Fruit fly (Drosophila melanogaster) whole organism, adult: ENCODE data around the gene CG9702.

Experiments used
- CG11617 ChIP-seq: fragments of 200-800 bp; sonication (Bioruptor generic); optimal IDR thresholded peaks from 2 replicates; lab custom pipeline; 2017; ENCODE audit warnings: mild to moderate bottlenecking, missing biosample characterization, missing genetic modification reagents, missing genetic modification characterization
- CG12768 ChIP-seq: fragments of 200-800 bp; sonication (Bioruptor generic); optimal IDR thresholded peaks from 2 replicates; lab custom pipeline; 2017; ENCODE audit warnings: missing biosample characterization, missing genetic modification characterization, mild to moderate bottlenecking, moderate library complexity, missing genetic modification reagents
- CG14711 ChIP-seq: fragments of 200-800 bp; sonication (Bioruptor generic); optimal IDR thresholded peaks from 2 replicates; lab custom pipeline; 2018; ENCODE audit warnings: missing biosample characterization, mild to moderate bottlenecking, missing genetic modification characterization, moderate library complexity
- CG1620 ChIP-seq: fragments of 200-800 bp; sonication (Bioruptor generic); optimal IDR thresholded peaks from 2 replicates; lab custom pipeline; 2016; ENCODE audit warnings: missing biosample characterization, missing genetic modification characterization
- CG33017 ChIP-seq: fragments of 200-800 bp; sonication (Bioruptor generic); optimal IDR thresholded peaks from 2 replicates; lab custom pipeline; 2018; ENCODE audit warnings: missing biosample characterization, mild to moderate bottlenecking, missing genetic modification characterization, moderate library complexity
- CG5204 ChIP-seq: fragments of 200-800 bp; sonication (Bioruptor generic); optimal IDR thresholded peaks from 2 replicates; lab custom pipeline; 2016; ENCODE audit warnings: missing biosample characterization, missing genetic modification characterization
- CG7045 ChIP-seq: fragments of 200-800 bp; sonication (Bioruptor generic); optimal IDR thresholded peaks from 2 replicates; lab custom pipeline; 2017; ENCODE audit warnings: missing biosample characterization, mild to moderate bottlenecking, missing genetic modification characterization
- CG7101 ChIP-seq: fragments of 200-800 bp; sonication (Bioruptor generic); optimal IDR thresholded peaks from 2 replicates; lab custom pipeline; 2018; ENCODE audit warnings: missing biosample characterization, mild to moderate bottlenecking, missing genetic modification characterization, moderate library complexity
- Clk ChIP-seq: fragments of 200-800 bp; sonication (Bioruptor generic); optimal IDR thresholded peaks from 2 replicates; lab custom pipeline; 2017; ENCODE audit warnings: missing biosample characterization, missing genetic modification characterization
- Crg-1 ChIP-seq: fragments of 200-800 bp; sonication (Bioruptor generic); optimal IDR thresholded peaks from 2 replicates; lab custom pipeline; 2016; ENCODE audit warnings: missing biosample characterization, missing genetic modification characterization
- Hr96 ChIP-seq: fragments of 200-800 bp; sonication (Bioruptor generic); optimal IDR thresholded peaks from 2 replicates; lab custom pipeline; 2016; ENCODE audit warnings: missing biosample characterization, missing genetic modification characterization
- Mnt ChIP-seq: fragments of 200-800 bp; sonication (Bioruptor generic); optimal IDR thresholded peaks from 2 replicates; lab custom pipeline; 2016; ENCODE audit warnings: missing biosample characterization, mild to moderate bottlenecking, missing genetic modification characterization
- bab1 ChIP-seq: fragments of 200-800 bp; sonication (Bioruptor generic); optimal IDR thresholded peaks from 3 replicates; lab custom pipeline; 2019; ENCODE audit warnings: missing biosample characterization, mild to moderate bottlenecking, missing genetic modification characterization, moderate library complexity
- cic ChIP-seq: fragments of 200-800 bp; sonication (Bioruptor generic); optimal IDR thresholded peaks from 2 replicates; lab custom pipeline; 2017; ENCODE audit warnings: missing biosample characterization, mild to moderate bottlenecking, missing genetic modification characterization, moderate library complexity
- cnc ChIP-seq, 2 experiments: fragments of >200 bp; optimal IDR thresholded peaks; 2 replicates each; lab custom pipeline; 2017
- kay ChIP-seq: fragments of 200-800 bp; sonication (Bioruptor generic); peaks from one replicate; lab custom pipeline; 2016; ENCODE audit warnings: missing biosample characterization, missing genetic modification characterization, borderline replicate concordance
- ovo ChIP-seq: fragments of 200-800 bp; sonication (Bioruptor generic); optimal IDR thresholded peaks from 2 replicates; lab custom pipeline; 2016; ENCODE audit warnings: missing biosample characterization, missing genetic modification characterization
- pad ChIP-seq: fragments of 200-800 bp; sonication (Bioruptor generic); optimal IDR thresholded peaks from 3 replicates; lab custom pipeline; 2017; ENCODE audit warnings: missing biosample characterization, missing genetic modification characterization, mild to moderate bottlenecking, moderate library complexity, missing genetic modification reagents
- tj ChIP-seq: fragments of 200-800 bp; sonication (Bioruptor generic); optimal IDR thresholded peaks from 3 replicates; lab custom pipeline; 2017; ENCODE audit warnings: missing biosample characterization, mild to moderate bottlenecking, missing genetic modification characterization, moderate library complexity
- toe ChIP-seq: fragments of 200-800 bp; sonication (Bioruptor generic); optimal IDR thresholded peaks from 2 replicates; lab custom pipeline; 2016; ENCODE audit warnings: missing biosample characterization, missing genetic modification characterization

The CG9702 gene

DNA sequence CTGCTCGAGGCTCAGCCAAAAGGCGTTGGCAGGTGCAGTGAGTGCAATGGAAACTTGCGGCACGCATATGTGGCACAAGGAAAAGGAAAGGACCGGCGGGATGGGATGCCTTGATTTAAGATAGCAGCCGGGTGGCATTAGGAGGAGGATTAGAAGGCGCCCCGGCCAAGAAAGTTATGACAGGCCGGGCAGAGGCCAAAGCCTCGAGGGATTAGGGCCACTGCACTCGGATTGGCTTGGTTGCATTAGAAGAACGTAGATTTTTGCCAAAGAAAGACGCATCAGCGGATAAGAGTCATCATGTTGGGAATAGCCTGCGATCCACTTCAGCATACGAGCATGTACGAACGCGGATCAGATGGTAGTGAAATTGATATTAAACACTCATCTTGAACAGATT is 17.5 kb downstream of the CG9702 start, which contains the start of gene CG31019:
TSS of gene CG31019 (plus strand) at position 301 of the 400 bp plus-strand sequence.
- TF ChIP-seq bab1 (no peak), CG33017 (tag; lab: Kevin White, UChicago) (no peak), kay (GFP tag; lab: Kevin White, UChicago) (no peak), Hr96 (no peak), cic (GFP tag; lab: Kevin White, UChicago) (no peak), Clk (GFP tag; lab: Kevin White, UChicago) (no peak), pad (no peak), tj (no peak), cnc (optimal IDR thresholded peaks at IDR 0.05; lab: Kevin White, UChicago) (no peak), CG5204 (no peak), CG7101 (no peak)

DNA sequence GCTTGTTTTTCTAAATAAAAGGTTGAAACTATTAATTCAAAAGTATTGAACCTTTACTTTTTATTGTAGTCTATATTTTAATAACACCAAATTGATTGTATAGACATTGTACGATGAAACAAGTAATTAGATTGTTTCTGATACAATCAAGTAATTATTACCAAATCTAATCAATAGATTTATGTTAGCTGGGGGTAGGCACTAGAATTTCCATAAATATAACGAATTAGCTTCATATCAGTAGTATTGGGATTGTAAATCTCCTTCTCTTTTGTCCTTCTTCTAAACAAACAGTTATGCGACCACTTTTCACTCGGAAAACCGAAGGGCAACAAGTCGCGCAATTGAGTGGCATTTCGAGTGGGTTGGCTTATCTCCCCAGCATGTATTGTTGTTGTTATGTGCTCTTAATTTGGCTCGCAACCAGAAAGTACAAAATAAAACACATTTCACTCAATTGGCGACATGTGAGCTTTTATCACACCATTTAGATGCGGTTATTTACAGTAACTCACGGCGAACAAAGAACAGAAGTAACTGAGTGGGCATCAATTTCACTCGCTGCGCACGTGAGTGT is 20.3 kb downstream of the CG9702 start:
- TF ChIP-seq kay (GFP tag; lab: Kevin White, UChicago) (peak; percentile 64), CG7045 (GFP tag; lab: Kevin White, UChicago) (no peak), toe (GFP tag; lab: Kevin White, UChicago) (no peak), pad (peak; percentile 52), CG11617 (GFP tag; lab: Kevin White, UChicago) (no peak), Mnt (GFP tag; lab: Kevin White, UChicago) (peak; percentile 49)

- peak; percentile 82 for TF ChIP-seq bab1
- TF ChIP-seq cic (GFP tag; lab: Kevin White, UChicago), result no peak
- peak; percentile 47 for TF ChIP-seq Mnt (GFP tag; lab: Kevin White, UChicago)
- peak; percentile 27 for TF ChIP-seq pad
- no peak for TF ChIP-seq ovo (GFP tag; lab: Kevin White, UChicago)
- TF ChIP-seq Hr96, result peak; percentile 72
- peak; percentile 52 for TF ChIP-seq toe (GFP tag; lab: Kevin White, UChicago)
- no peak for TF ChIP-seq cnc (optimal IDR thresholded peaks at IDR 0.05; lab: Kevin White, UChicago)
- peak; percentile 32 for TF ChIP-seq CG1620 (GFP tag; lab: Kevin White, UChicago)
- peak; percentile 87 for TF ChIP-seq kay (GFP tag; lab: Kevin White, UChicago)
- TF ChIP-seq Clk (GFP tag; lab: Kevin White, UChicago), result peak; percentile 17
- TF ChIP-seq CG12768 (GFP tag; lab: Kevin White, UChicago), result peak; percentile 72
- TF ChIP-seq CG33017 (tag; lab: Kevin White, UChicago), result peak; percentile 86
- TF ChIP-seq CG11617 (GFP tag; lab: Kevin White, UChicago), result peak; percentile 79
- TF ChIP-seq CG7101, result peak; percentile 87
- TF ChIP-seq CG14711, result peak; percentile 69
- TF ChIP-seq Crg-1 (GFP tag; lab: Kevin White, UChicago), result peak; percentile 2
- peak; percentile 51 for TF ChIP-seq tj
- peak; percentile 77 for TF ChIP-seq CG7045 (GFP tag; lab: Kevin White, UChicago)
- peak; percentile 78 for TF ChIP-seq CG5204
Observed at dm6 chr3R:30600154-30601009, 21.2 kb downstream of the CG9702 start.

- TF ChIP-seq cnc (optimal IDR thresholded peaks at IDR 0.05; lab: Kevin White, UChicago), result no peak
- peak; percentile 49 for TF ChIP-seq CG1620 (GFP tag; lab: Kevin White, UChicago)
- peak; percentile 11 for TF ChIP-seq Mnt (GFP tag; lab: Kevin White, UChicago)
- TF ChIP-seq CG11617 (GFP tag; lab: Kevin White, UChicago), result peak; percentile 28
- TF ChIP-seq bab1, result peak; percentile 25
- peak; percentile 47 for TF ChIP-seq Clk (GFP tag; lab: Kevin White, UChicago)
- peak; percentile 31 for TF ChIP-seq Crg-1 (GFP tag; lab: Kevin White, UChicago)
- TF ChIP-seq CG5204, result peak; percentile 72
- TF ChIP-seq tj, result no peak
- TF ChIP-seq ovo (GFP tag; lab: Kevin White, UChicago), result peak; percentile 51
- peak; percentile 12 for TF ChIP-seq pad
- no peak for TF ChIP-seq CG14711
- TF ChIP-seq CG12768 (GFP tag; lab: Kevin White, UChicago), result no peak
- TF ChIP-seq kay (GFP tag; lab: Kevin White, UChicago), result no peak
- TF ChIP-seq CG7101, result peak; percentile 20
- TF ChIP-seq toe (GFP tag; lab: Kevin White, UChicago), result peak; percentile 65
- no peak for TF ChIP-seq cic (GFP tag; lab: Kevin White, UChicago)
- peak; percentile 34 for TF ChIP-seq CG7045 (GFP tag; lab: Kevin White, UChicago)
- no peak for TF ChIP-seq CG33017 (tag; lab: Kevin White, UChicago)
- peak; percentile 3 for TF ChIP-seq Hr96
Observed at dm6 chr3R:30601440-30602256, 22.4 kb downstream of the CG9702 start, which contains the start of the genes CG2246 and CG31021. Gene CG2246, minus strand, starts transcription at chr3R:30601489. Gene CG31021, plus strand, starts transcription at chr3R:30602206.

dm6 chr3R:30603881-30604280 is 24.7 kb downstream of the CG9702 start, which contains the start of gene PH4alphaNE3:
Gene PH4alphaNE3, plus strand, starts transcription at chr3R:30604181.
- TF ChIP-seq tj (no peak), toe (GFP tag; lab: Kevin White, UChicago) (no peak), CG14711 (no peak), cnc (optimal IDR thresholded peaks at IDR 0.05; lab: Kevin White, UChicago) (no peak), Crg-1 (GFP tag; lab: Kevin White, UChicago) (no peak), Mnt (GFP tag; lab: Kevin White, UChicago) (no peak), Hr96 (no peak), CG7045 (GFP tag; lab: Kevin White, UChicago) (no peak), CG33017 (tag; lab: Kevin White, UChicago) (no peak), CG7101 (no peak), cic (GFP tag; lab: Kevin White, UChicago) (no peak), bab1 (no peak), pad (no peak), CG1620 (GFP tag; lab: Kevin White, UChicago) (no peak), CG5204 (no peak), kay (GFP tag; lab: Kevin White, UChicago) (no peak), CG11617 (GFP tag; lab: Kevin White, UChicago) (no peak), ovo (GFP tag; lab: Kevin White, UChicago) (no peak)
